Worm (Caenorhabditis elegans): ENCODE measurements around the gene F10G7.12.

F10G7.12 gene

ce11 chrII:4698266-4698771 lies 8.7 kb downstream of the F10G7.12 start, which contains the start of the genes rpn-5 and scc-1 (continued):
- TF ChIP-seq Y79H2A.3 (GFP tag; conservative IDR thresholded peaks at IDR 0.05) (no peak), ztf-3 (GFP tag; optimal IDR thresholded peaks at IDR 0.05) (no peak), ceh-91 (GFP tag; IDR thresholded peaks at IDR 0.05) (no peak), nhr-80 (tag; optimal IDR thresholded peaks at IDR 0.05) (no peak), pbrm-1 (GFP tag; IDR thresholded peaks at IDR 0.05) (0 out of 2 replicates have a peak, but pooled peaks have one; percentile 12), ekl-4 (GFP tag; IDR thresholded peaks at IDR 0.05) (no peak), ztf-22 (GFP tag; optimal IDR thresholded peaks at IDR 0.05) (no peak), B0019.2 (GFP tag; conservative IDR thresholded peaks at IDR 0.05) (no peak), attf-6 (GFP tag; IDR thresholded peaks at IDR 0.05) (no peak), ztf-18 (tag; optimal IDR thresholded peaks at IDR 0.05) (no peak), F22D6.2 (tag; optimal IDR thresholded peaks at IDR 0.05) (no peak), gei-17 (GFP tag; optimal IDR thresholded peaks at IDR 0.05) (no peak), attf-3 (GFP tag; conservative IDR thresholded peaks at IDR 0.05) (no peak), ztf-25 (GFP tag; IDR thresholded peaks at IDR 0.05) (no peak), dpl-1 (GFP tag; optimal IDR thresholded peaks at IDR 0.05) (peak; percentile 22), T26A5.8 (tag; optimal IDR thresholded peaks at IDR 0.05) (no peak), xnd-1 (tag; optimal IDR thresholded peaks at IDR 0.05) (peak; percentile 60), snpc-4 (GFP tag; optimal IDR thresholded peaks at IDR 0.05) (peak; percentile 29), snpc-4 (tag; optimal IDR thresholded peaks at IDR 0.05) (peak in 2 of 4 experiments; percentile 24 to 57), dpff-1 (tag; optimal IDR thresholded peaks at IDR 0.05) (no peak), lag-1 (GFP tag; IDR thresholded peaks at IDR 0.05) (no peak), lir-1 (GFP tag; conservative IDR thresholded peaks at IDR 0.05) (no peak), F39B2.1 (GFP tag; IDR thresholded peaks at IDR 0.05) (no peak), nhr-120 (GFP tag; IDR thresholded peaks at IDR 0.05) (no peak), repo-1 (tag; optimal IDR thresholded peaks at IDR 0.05) (no peak), K12H6.12 (tag; optimal IDR thresholded peaks at IDR 0.05) (no peak), aptf-2 (GFP tag; conservative IDR thresholded peaks at IDR 0.05) (no peak), rec-8 (tag; optimal IDR thresholded peaks at IDR 0.05) (no peak), D2030.7 (GFP tag; IDR thresholded peaks at IDR 0.05) (peak; percentile 61), F55B11.4 (tag; optimal IDR thresholded peaks at IDR 0.05; ENCODE audit: borderline replicate concordance, insufficient read depth) (no peak), lin-40 (tag; optimal IDR thresholded peaks at IDR 0.05) (no peak), hmg-20 (GFP tag; IDR thresholded peaks at IDR 0.05) (no peak), atf-7 (tag; optimal IDR thresholded peaks at IDR 0.05) (no peak), zim-3 (tag; optimal IDR thresholded peaks at IDR 0.05) (no peak), nfya-2 (GFP tag; IDR thresholded peaks at IDR 0.05) (no peak), snpc-1.1 (tag; optimal IDR thresholded peaks at IDR 0.05; ENCODE audit: insufficient read depth) (peak; percentile 2), T07F8.4 (tag; optimal IDR thresholded peaks at IDR 0.05) (no peak), egrh-3 (GFP tag; IDR thresholded peaks at IDR 0.05) (no peak), rcor-1 (GFP tag; IDR thresholded peaks at IDR 0.05) (0 out of 2 replicates have a peak, but pooled peaks have one; percentile 7), sdz-38 (tag; optimal IDR thresholded peaks at IDR 0.05) (no peak), madf-8 (GFP tag; conservative IDR thresholded peaks at IDR 0.05) (peak; percentile 46), cebp-2 (GFP tag; IDR thresholded peaks at IDR 0.05) (no peak), akir-1 (GFP tag; optimal IDR thresholded peaks at IDR 0.05) (no peak), nfya-1 (tag; optimal IDR thresholded peaks at IDR 0.05; ENCODE audit: borderline replicate concordance, insufficient read depth) (no peak), let-526 (GFP tag; IDR thresholded peaks at IDR 0.05) (no peak), unc-130 (GFP tag; optimal IDR thresholded peaks at IDR 0.05) (no peak), K11D2.4 (GFP tag; IDR thresholded peaks at IDR 0.05) (no peak), die-1 (tag; optimal IDR thresholded peaks at IDR 0.05) (no peak), egl-18 (GFP tag; IDR thresholded peaks at IDR 0.05) (no peak)
